Worm (Caenorhabditis elegans): ENCODE measurements around the gene lurp-1.
"Not testable (repeated sequence)": the region's sequence is repeated elsewhere in the genome, so short reads cannot be mapped to it uniquely, and the experiment has no call there.

lurp-1 gene

ce11 chrII:10904379-10904778, 23.7 kb downstream of the lurp-1 start, which contains the start of gene sra-12:
sra-12 (minus strand) TSS chrII:10904479.
- TF ChIP-seq flt-1 (GFP tag; IDR thresholded peaks at IDR 0.05); med-1 (GFP tag; optimal IDR thresholded peaks at IDR 0.05; ENCODE audit: insufficient read depth); ref-1 (GFP tag; conservative IDR thresholded peaks at IDR 0.05): not testable (repeated sequence)

- TF ChIP-seq tab-1 (GFP tag; IDR thresholded peaks at IDR 0.05) (no peak), cog-1 (tag; optimal IDR thresholded peaks at IDR 0.05) (no peak), flt-1 (GFP tag; IDR thresholded peaks at IDR 0.05) (no peak), ref-1 (GFP tag; conservative IDR thresholded peaks at IDR 0.05) (no peak), ztf-23 (GFP tag; IDR thresholded peaks at IDR 0.05) (no peak), med-1 (GFP tag; optimal IDR thresholded peaks at IDR 0.05; ENCODE audit: insufficient read depth) (no peak), klf-2 (GFP tag; conservative IDR thresholded peaks at IDR 0.05) (no peak), T22C8.4 (GFP tag; IDR thresholded peaks at IDR 0.05) (no peak), ztf-29 (GFP tag; IDR thresholded peaks at IDR 0.05) (no peak)
These were observed 29.5 kb downstream of the lurp-1 start, which contains the start of gene sra-11 for ce11 chrII:10910219-10910618. sra-11 (minus strand) TSS chrII:10910319.

ce11 chrII:10912995-10913394, 32.3 kb downstream of the lurp-1 start:
- TF ChIP-seq T22C8.4 (GFP tag; IDR thresholded peaks at IDR 0.05): no peak
- no peak for TF ChIP-seq ref-1 (GFP tag; conservative IDR thresholded peaks at IDR 0.05)
- TF ChIP-seq klf-2 (GFP tag; conservative IDR thresholded peaks at IDR 0.05): no peak
- no peak for TF ChIP-seq tab-1 (GFP tag; IDR thresholded peaks at IDR 0.05)
- no peak for TF ChIP-seq ztf-23 (GFP tag; IDR thresholded peaks at IDR 0.05)
- no peak for TF ChIP-seq flt-1 (GFP tag; IDR thresholded peaks at IDR 0.05)
- TF ChIP-seq cog-1 (tag; optimal IDR thresholded peaks at IDR 0.05): no peak
- no peak for TF ChIP-seq med-1 (GFP tag; optimal IDR thresholded peaks at IDR 0.05; ENCODE audit: insufficient read depth)
- TF ChIP-seq ztf-29 (GFP tag; IDR thresholded peaks at IDR 0.05): no peak

- TF ChIP-seq med-1 (GFP tag; optimal IDR thresholded peaks at IDR 0.05; ENCODE audit: insufficient read depth) (no peak), T22C8.4 (GFP tag; IDR thresholded peaks at IDR 0.05) (no peak), flt-1 (GFP tag; IDR thresholded peaks at IDR 0.05) (no peak), ref-1 (GFP tag; conservative IDR thresholded peaks at IDR 0.05) (no peak), tab-1 (GFP tag; IDR thresholded peaks at IDR 0.05) (no peak), ztf-29 (GFP tag; IDR thresholded peaks at IDR 0.05) (no peak), ztf-23 (GFP tag; IDR thresholded peaks at IDR 0.05) (no peak), cog-1 (tag; optimal IDR thresholded peaks at IDR 0.05) (no peak), klf-2 (GFP tag; conservative IDR thresholded peaks at IDR 0.05) (no peak)
These were observed 33.6 kb downstream of the lurp-1 start, which contains the start of gene F44F4.15 for ce11 chrII:10914366-10914765. F44F4.15 (plus strand) TSS chrII:10914666.

ce11 chrII:10915732-10916131, 35.0 kb downstream of the lurp-1 start, which contains the start of gene F44F4.9:
F44F4.9 (minus strand) TSS chrII:10915832.
- TF ChIP-seq flt-1 (GFP tag; IDR thresholded peaks at IDR 0.05): no peak
- TF ChIP-seq med-1 (GFP tag; optimal IDR thresholded peaks at IDR 0.05; ENCODE audit: insufficient read depth): no peak
- TF ChIP-seq cog-1 (tag; optimal IDR thresholded peaks at IDR 0.05): no peak
- no peak for TF ChIP-seq ztf-23 (GFP tag; IDR thresholded peaks at IDR 0.05)
- no peak for TF ChIP-seq ref-1 (GFP tag; conservative IDR thresholded peaks at IDR 0.05)
- TF ChIP-seq tab-1 (GFP tag; IDR thresholded peaks at IDR 0.05): no peak
- TF ChIP-seq klf-2 (GFP tag; conservative IDR thresholded peaks at IDR 0.05): no peak
- no peak for TF ChIP-seq ztf-29 (GFP tag; IDR thresholded peaks at IDR 0.05)
- no peak for TF ChIP-seq T22C8.4 (GFP tag; IDR thresholded peaks at IDR 0.05)

ce11 chrII:10917174-10917573, 36.4 kb downstream of the lurp-1 start, which contains the start of gene F44F4.10:
F44F4.10 (minus strand) TSS chrII:10917274.
- no peak for TF ChIP-seq klf-2 (GFP tag; conservative IDR thresholded peaks at IDR 0.05)
- no peak for TF ChIP-seq ref-1 (GFP tag; conservative IDR thresholded peaks at IDR 0.05)
- TF ChIP-seq ztf-23 (GFP tag; IDR thresholded peaks at IDR 0.05): no peak
- TF ChIP-seq flt-1 (GFP tag; IDR thresholded peaks at IDR 0.05): no peak
- no peak for TF ChIP-seq med-1 (GFP tag; optimal IDR thresholded peaks at IDR 0.05; ENCODE audit: insufficient read depth)
- TF ChIP-seq T22C8.4 (GFP tag; IDR thresholded peaks at IDR 0.05): no peak
- no peak for TF ChIP-seq ztf-29 (GFP tag; IDR thresholded peaks at IDR 0.05)
- TF ChIP-seq tab-1 (GFP tag; IDR thresholded peaks at IDR 0.05): no peak
- no peak for TF ChIP-seq cog-1 (tag; optimal IDR thresholded peaks at IDR 0.05)

ce11 chrII:10918293-10918756, 37.6 kb downstream of the lurp-1 start, which contains the start of gene tba-4:
tba-4 (plus strand) TSS chrII:10918706.
- no peak for TF ChIP-seq T22C8.4 (GFP tag; IDR thresholded peaks at IDR 0.05)
- TF ChIP-seq cog-1 (tag; optimal IDR thresholded peaks at IDR 0.05): no peak
- no peak for TF ChIP-seq med-1 (GFP tag; optimal IDR thresholded peaks at IDR 0.05; ENCODE audit: insufficient read depth)
- TF ChIP-seq tab-1 (GFP tag; IDR thresholded peaks at IDR 0.05): no peak
- no peak for TF ChIP-seq ztf-29 (GFP tag; IDR thresholded peaks at IDR 0.05)
- no peak for TF ChIP-seq ref-1 (GFP tag; conservative IDR thresholded peaks at IDR 0.05)
- TF ChIP-seq klf-2 (GFP tag; conservative IDR thresholded peaks at IDR 0.05): no peak
- no peak for TF ChIP-seq ztf-23 (GFP tag; IDR thresholded peaks at IDR 0.05)
- no peak for TF ChIP-seq flt-1 (GFP tag; IDR thresholded peaks at IDR 0.05)

ce11 chrII:10922874-10923273, 42.1 kb downstream of the lurp-1 start, which contains the start of gene Y19D2B.1:
Y19D2B.1 (minus strand) TSS chrII:10922974.
- TF ChIP-seq cog-1 (tag; optimal IDR thresholded peaks at IDR 0.05); ref-1 (GFP tag; conservative IDR thresholded peaks at IDR 0.05); ztf-29 (GFP tag; IDR thresholded peaks at IDR 0.05): not testable (repeated sequence)

- TF ChIP-seq tab-1 (GFP tag; IDR thresholded peaks at IDR 0.05): no peak
- TF ChIP-seq T22C8.4 (GFP tag; IDR thresholded peaks at IDR 0.05): no peak
- TF ChIP-seq cog-1 (tag; optimal IDR thresholded peaks at IDR 0.05): no peak
- no peak for TF ChIP-seq ztf-23 (GFP tag; IDR thresholded peaks at IDR 0.05)
- no peak for TF ChIP-seq klf-2 (GFP tag; conservative IDR thresholded peaks at IDR 0.05)
- TF ChIP-seq med-1 (GFP tag; optimal IDR thresholded peaks at IDR 0.05; ENCODE audit: insufficient read depth): no peak
These were observed 43.2 kb downstream of the lurp-1 start, which contains the start of gene Y19D2B.2 for ce11 chrII:10923948-10924347. Y19D2B.2 (plus strand) TSS chrII:10924248.

- TF ChIP-seq ztf-23 (GFP tag; IDR thresholded peaks at IDR 0.05) (no peak), ref-1 (GFP tag; conservative IDR thresholded peaks at IDR 0.05) (no peak), T22C8.4 (GFP tag; IDR thresholded peaks at IDR 0.05) (no peak), cog-1 (tag; optimal IDR thresholded peaks at IDR 0.05) (no peak), ztf-29 (GFP tag; IDR thresholded peaks at IDR 0.05) (no peak), klf-2 (GFP tag; conservative IDR thresholded peaks at IDR 0.05) (no peak), flt-1 (GFP tag; IDR thresholded peaks at IDR 0.05) (no peak), med-1 (GFP tag; optimal IDR thresholded peaks at IDR 0.05; ENCODE audit: insufficient read depth) (no peak), tab-1 (GFP tag; IDR thresholded peaks at IDR 0.05) (no peak)
These were observed 43.9 kb downstream of the lurp-1 start for ce11 chrII:10924669-10925068.
